Fruit fly (Drosophila melanogaster) whole organism, embryonic: ENCODE data around the gene slp1.

Experiments used
- Aef1 ChIP-seq: fragments of 200-800 bp; sonication (Bioruptor generic); IDR thresholded peaks from 3 replicates; pipeline ENCODE4 v1.3.6; 2022; ENCODE audit warnings: missing biosample characterization, missing genetic modification characterization
- BtbVII ChIP-seq: fragments of 200-800 bp; sonication (Bioruptor generic); optimal IDR thresholded peaks from 3 replicates; lab custom pipeline; 2017; ENCODE audit warnings: missing biosample characterization, mild to moderate bottlenecking, missing genetic modification characterization
- CG12104 ChIP-seq: fragments of 200-800 bp; sonication (Bioruptor generic); optimal IDR thresholded peaks from 3 replicates; lab custom pipeline; 2016; ENCODE audit warnings: missing biosample characterization, missing genetic modification characterization
- CG12219 ChIP-seq: fragments of 200-800 bp; sonication (Bioruptor generic); optimal IDR thresholded peaks from 3 replicates; lab custom pipeline; 2018; ENCODE audit warnings: missing biosample characterization, mild to moderate bottlenecking, missing genetic modification characterization
- CG14860 ChIP-seq: fragments of 200-800 bp; sonication (Bioruptor generic); IDR thresholded peaks from 3 replicates; pipeline ENCODE4 v1.3.6; 2022; ENCODE audit warnings: missing biosample characterization, missing genetic modification characterization; ENCODE audit not compliant: partially characterized antibody
- CG17568 ChIP-seq: fragments of 200-800 bp; sonication (Bioruptor generic); optimal IDR thresholded peaks from 2 replicates; lab custom pipeline; 2018; ENCODE audit warnings: missing biosample characterization, mild to moderate bottlenecking, missing genetic modification characterization, moderate library complexity
- CG17912 ChIP-seq: fragments of 200-800 bp; sonication (Bioruptor generic); optimal IDR thresholded peaks from 2 replicates; lab custom pipeline; 2018; ENCODE audit warnings: missing biosample characterization, mild to moderate bottlenecking, missing genetic modification characterization
- CG18619 ChIP-seq: fragments of 200-800 bp; sonication (Bioruptor generic); optimal IDR thresholded peaks from 3 replicates; lab custom pipeline; 2017; ENCODE audit warnings: missing biosample characterization, mild to moderate bottlenecking, missing genetic modification characterization
- CG2199 ChIP-seq: fragments of 200-800 bp; sonication (Bioruptor generic); IDR thresholded peaks from 3 replicates; pipeline ENCODE4 v1.3.6; 2022; ENCODE audit warnings: missing biosample characterization, missing genetic modification characterization
- CG31224 ChIP-seq: fragments of 200-800 bp; sonication (Bioruptor generic); IDR thresholded peaks from 2 replicates; pipeline ENCODE4 v1.3.6; 2022; ENCODE audit warnings: missing biosample characterization, missing genetic modification characterization
- CG33213 ChIP-seq: fragments of 200-800 bp; sonication (Bioruptor generic); optimal IDR thresholded peaks from 3 replicates; lab custom pipeline; 2016; ENCODE audit warnings: missing biosample characterization, missing genetic modification characterization
- CG34422 ChIP-seq: fragments of 200-800 bp; sonication (Bioruptor generic); IDR thresholded peaks from 3 replicates; pipeline ENCODE4 v1.3.6; 2022; ENCODE audit warnings: missing biosample characterization, missing genetic modification characterization
- CG42726 ChIP-seq: fragments of 200-800 bp; sonication (Bioruptor generic); IDR thresholded peaks from 2 replicates; pipeline ENCODE4 v1.3.6; 2022; ENCODE audit warnings: missing biosample characterization, missing genetic modification characterization; ENCODE audit not compliant: partially characterized antibody
- CG43689 ChIP-seq: fragments of 200-800 bp; sonication (Bioruptor generic); IDR thresholded peaks from 2 replicates; pipeline ENCODE4 v1.3.6; 2022; ENCODE audit warnings: missing biosample characterization, missing genetic modification characterization
- CG4404 ChIP-seq: fragments of 200-800 bp; sonication (Bioruptor generic); IDR thresholded peaks from 2 replicates; pipeline ENCODE4 v1.3.6; 2022; ENCODE audit warnings: missing biosample characterization, missing genetic modification characterization
- CG5180 ChIP-seq: fragments of 200-800 bp; sonication (Bioruptor generic); optimal IDR thresholded peaks from 3 replicates; lab custom pipeline; 2017; ENCODE audit warnings: missing biosample characterization, missing genetic modification characterization, mild to moderate bottlenecking, moderate library complexity, missing genetic modification reagents
- CG5953 ChIP-seq: fragments of 200-800 bp; sonication (Bioruptor generic); IDR thresholded peaks from 2 replicates; pipeline ENCODE4 v1.3.6; 2022; ENCODE audit warnings: missing biosample characterization, missing genetic modification characterization
- CG6175 ChIP-seq: fragments of 200-800 bp; sonication (Bioruptor generic); IDR thresholded peaks from 3 replicates; pipeline ENCODE4 v1.3.6; 2022; ENCODE audit warnings: missing biosample characterization, missing genetic modification characterization
- CG6813 ChIP-seq: fragments of 200-800 bp; sonication (Bioruptor generic); optimal IDR thresholded peaks from 2 replicates; lab custom pipeline; 2017; ENCODE audit warnings: missing biosample characterization, missing genetic modification characterization, mild to moderate bottlenecking, moderate library complexity, missing genetic modification reagents
- CG9215 ChIP-seq: fragments of 200-800 bp; sonication (Bioruptor generic); IDR thresholded peaks from 2 replicates; pipeline ENCODE4 v1.3.6; 2022; ENCODE audit warnings: missing biosample characterization, missing genetic modification characterization
- D19A ChIP-seq: fragments of 200-800 bp; optimal IDR thresholded peaks from 3 replicates; lab custom pipeline; 2019; ENCODE audit warnings: missing biosample characterization, mild to moderate bottlenecking, missing genetic modification characterization, moderate library complexity
- Hey ChIP-seq: fragments of 200-800 bp; sonication (Bioruptor generic); optimal IDR thresholded peaks from 3 replicates; lab custom pipeline; 2018; ENCODE audit warnings: missing biosample characterization, mild to moderate bottlenecking, missing genetic modification characterization
- Jarid2 ChIP-seq: fragments of 200-800 bp; sonication (Bioruptor generic); optimal IDR thresholded peaks from 3 replicates; lab custom pipeline; 2017; ENCODE audit warnings: mild to moderate bottlenecking, missing biosample characterization, missing genetic modification reagents, missing genetic modification characterization
- Sry-β ChIP-seq: fragments of 200-800 bp; sonication (Bioruptor generic); optimal IDR thresholded peaks from 2 replicates; lab custom pipeline; 2018; ENCODE audit warnings: missing biosample characterization, mild to moderate bottlenecking, missing genetic modification characterization, moderate library complexity
- Ssrp ChIP-seq: fragments of 200-800 bp; sonication (Bioruptor generic); optimal IDR thresholded peaks from 2 replicates; lab custom pipeline; 2018; ENCODE audit warnings: missing biosample characterization, mild to moderate bottlenecking, missing genetic modification characterization, moderate library complexity
- corto ChIP-seq: fragments of 200-800 bp; sonication (Bioruptor generic); optimal IDR thresholded peaks from 2 replicates; lab custom pipeline; 2016; ENCODE audit warnings: missing biosample characterization, mild to moderate bottlenecking, missing genetic modification characterization, moderate library complexity
- danr ChIP-seq: fragments of 200-800 bp; sonication (Bioruptor generic); IDR thresholded peaks from 2 replicates; pipeline ENCODE4 v1.3.6; 2022; ENCODE audit warnings: missing biosample characterization, missing genetic modification characterization
- dm ChIP-seq: fragments of 200-800 bp; sonication (Bioruptor generic); optimal IDR thresholded peaks from 3 replicates; lab custom pipeline; 2016; ENCODE audit warnings: missing biosample characterization, missing genetic modification characterization
- eve ChIP-seq, 2 experiments: fragments of >200 bp; optimal IDR thresholded peaks; 2 replicates each; lab custom pipeline; 2017; ENCODE audit warnings: missing biosample characterization in 2 of 2, missing genetic modification characterization in 2 of 2
- fd102C ChIP-seq: fragments of 200-800 bp; sonication (Bioruptor generic); optimal IDR thresholded peaks from 2 replicates; lab custom pipeline; 2018; ENCODE audit warnings: missing biosample characterization, mild to moderate bottlenecking, missing genetic modification characterization, moderate library complexity
- gfzf ChIP-seq: fragments of 200-800 bp; sonication (Bioruptor generic); optimal IDR thresholded peaks from 2 replicates; lab custom pipeline; 2016; ENCODE audit warnings: missing biosample characterization, mild to moderate bottlenecking, missing genetic modification characterization, moderate library complexity
- kah ChIP-seq: fragments of 200-800 bp; sonication (Bioruptor generic); optimal IDR thresholded peaks from 2 replicates; lab custom pipeline; 2018; ENCODE audit warnings: missing biosample characterization, mild to moderate bottlenecking, missing genetic modification characterization
- ken ChIP-seq: fragments of 200-800 bp; sonication (Bioruptor generic); IDR thresholded peaks from 3 replicates; pipeline ENCODE4 v1.3.6; 2022; ENCODE audit warnings: missing biosample characterization, missing genetic modification characterization
- kni ChIP-seq: fragments of 200-800 bp; sonication (Bioruptor generic); optimal IDR thresholded peaks from 3 replicates; lab custom pipeline; 2017; ENCODE audit warnings: mild to moderate bottlenecking, missing biosample characterization, missing genetic modification reagents, missing genetic modification characterization
- knrl ChIP-seq: fragments of 200-800 bp; sonication (Bioruptor generic); IDR thresholded peaks from 3 replicates; pipeline ENCODE4 v1.3.6; 2022; ENCODE audit warnings: missing biosample characterization, missing genetic modification characterization; ENCODE audit not compliant: partially characterized antibody
- mam ChIP-seq: fragments of 200-800 bp; sonication (Bioruptor generic); optimal IDR thresholded peaks from 3 replicates; lab custom pipeline; 2016; ENCODE audit warnings: missing biosample characterization, missing genetic modification characterization
- mld ChIP-seq: fragments of 200-800 bp; sonication (Bioruptor generic); IDR thresholded peaks from 3 replicates; pipeline ENCODE4 v1.3.6; 2022; ENCODE audit warnings: missing biosample characterization, missing genetic modification characterization; ENCODE audit not compliant: partially characterized antibody
- phol ChIP-seq: fragments of 200-800 bp; sonication (Bioruptor generic); optimal IDR thresholded peaks from 3 replicates; lab custom pipeline; 2018; ENCODE audit warnings: missing biosample characterization, mild to moderate bottlenecking, missing genetic modification characterization, moderate library complexity
- psq ChIP-seq: fragments of 200-800 bp; sonication (Bioruptor generic); optimal IDR thresholded peaks from 2 replicates; lab custom pipeline; 2017; ENCODE audit warnings: missing biosample characterization, missing genetic modification characterization
- ranshi ChIP-seq: fragments of 200-800 bp; sonication (Bioruptor generic); IDR thresholded peaks from 2 replicates; pipeline ENCODE4 v1.3.6; 2022; ENCODE audit warnings: missing biosample characterization, missing genetic modification characterization
- sens ChIP-seq: fragments of 200-800 bp; sonication (Bioruptor generic); peaks from one replicate; lab custom pipeline; 2016; ENCODE audit warnings: missing biosample characterization, missing genetic modification characterization
- slou ChIP-seq: fragments of 200-800 bp; sonication (Bioruptor generic); optimal IDR thresholded peaks from 3 replicates; lab custom pipeline; 2016; ENCODE audit warnings: missing biosample characterization, missing genetic modification characterization
- sna ChIP-seq: fragments of 200-800 bp; sonication (Bioruptor generic); IDR thresholded peaks from 2 replicates; pipeline ENCODE4 v1.3.6; 2022; ENCODE audit warnings: missing biosample characterization, missing genetic modification characterization; ENCODE audit not compliant: partially characterized antibody
- sqz ChIP-seq: fragments of 200-800 bp; sonication (Bioruptor generic); optimal IDR thresholded peaks from 3 replicates; lab custom pipeline; 2018; ENCODE audit warnings: missing biosample characterization, mild to moderate bottlenecking, missing genetic modification characterization
- ssp ChIP-seq: fragments of 200-800 bp; sonication (Bioruptor generic); IDR thresholded peaks from 2 replicates; pipeline ENCODE4 v1.3.6; 2022; ENCODE audit warnings: missing biosample characterization, missing genetic modification characterization
- stwl ChIP-seq: fragments of 200-800 bp; sonication (Bioruptor generic); optimal IDR thresholded peaks from 3 replicates; lab custom pipeline; 2018; ENCODE audit warnings: missing biosample characterization, mild to moderate bottlenecking, missing genetic modification characterization, moderate library complexity
- tap ChIP-seq: fragments of 200-800 bp; optimal IDR thresholded peaks from 3 replicates; lab custom pipeline; 2019; ENCODE audit warnings: missing biosample characterization, mild to moderate bottlenecking, missing genetic modification characterization, moderate library complexity
- tll ChIP-seq, 2 experiments: fragments of 200-800 bp in 1 of 2; fragments of >200 bp in 1 of 2; sonication (Bioruptor generic) in 1 of 2; optimal IDR thresholded peaks; 2 replicates each; lab custom pipeline; 2017 to 2019; ENCODE audit warnings: missing biosample characterization in 2 of 2, missing genetic modification characterization in 2 of 2, mild to moderate bottlenecking in 1 of 2, moderate library complexity in 1 of 2
- zfh1 ChIP-seq: fragments of 200-800 bp; sonication (Bioruptor generic); IDR thresholded peaks from 3 replicates; pipeline ENCODE4 v1.3.6; 2022; ENCODE audit warnings: missing biosample characterization, missing genetic modification characterization

Gene slp1

DNA sequence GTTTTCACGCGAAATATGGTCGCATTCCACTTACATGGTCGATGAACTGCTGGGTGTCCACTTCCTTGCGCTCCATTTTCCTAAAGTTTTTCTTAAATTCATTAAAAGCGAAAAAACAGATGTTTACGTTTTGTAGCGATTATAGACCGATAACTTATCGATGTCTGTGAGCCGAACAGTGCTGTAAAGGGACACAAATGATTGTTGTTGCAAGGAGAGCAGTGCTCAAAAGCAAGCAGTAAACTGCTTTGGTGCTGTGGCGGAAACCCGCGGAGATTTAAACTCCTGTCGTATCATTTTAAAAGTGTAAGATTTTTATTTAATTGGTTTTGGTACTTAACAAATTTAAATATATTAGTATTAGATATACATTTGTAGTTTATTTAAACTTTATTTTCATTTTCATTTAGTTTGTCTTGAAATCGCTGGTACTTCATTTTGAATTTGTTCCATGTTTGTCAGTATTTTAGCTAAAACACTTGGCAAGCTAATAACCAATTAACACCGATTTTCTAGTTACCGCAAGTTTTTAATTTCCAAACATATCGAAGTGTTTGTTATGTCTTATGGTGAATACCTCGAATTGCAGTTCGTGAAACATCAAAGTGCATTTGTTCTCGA, 12.1 kb upstream of the slp1 start, which contains the start of gene CG3407 (continued):
- TF ChIP-seq Aef1 (GFP tag; lab: Robert Waterston, UW): peak; percentile 98
- TF ChIP-seq psq (GFP tag; lab: Kevin White, UChicago): no peak
- no peak for TF ChIP-seq D19A (tag; lab: Kevin White, UChicago)
- TF ChIP-seq slou: no peak
- TF ChIP-seq kni (GFP tag; lab: Kevin White, UChicago): no peak
- TF ChIP-seq CG4404: no peak
- peak; percentile 68 for TF ChIP-seq mam
- no peak for TF ChIP-seq CG17568 (GFP tag; lab: Kevin White, UChicago)
- TF ChIP-seq ranshi (GFP tag; lab: Robert Waterston, UW): no peak
- no peak for TF ChIP-seq CG31224
- no peak for TF ChIP-seq CG12219 (GFP tag; lab: Kevin White, UChicago)
- TF ChIP-seq corto (GFP tag; lab: Kevin White, UChicago): no peak
- TF ChIP-seq CG6813 (GFP tag; lab: Kevin White, UChicago): no peak
- no peak for TF ChIP-seq CG5953
- TF ChIP-seq CG12104: no peak
- TF ChIP-seq CG2199 (GFP tag; lab: Robert Waterston, UW): peak; percentile 33; the same call in 1 of the 3 replicates
- TF ChIP-seq stwl (tag; lab: Kevin White, UChicago): peak; percentile 97
- peak; percentile 16; the same call in 1 of the 3 replicates for TF ChIP-seq CG14860 (GFP tag; lab: Robert Waterston, UW)
- TF ChIP-seq zfh1: peak; percentile 53; the same call in 2 of the 3 replicates
- peak; percentile 70 for TF ChIP-seq sna (GFP tag; lab: Robert Waterston, UW)
- TF ChIP-seq CG18619 (GFP tag; lab: Kevin White, UChicago): no peak
- no peak for TF ChIP-seq Hey
- TF ChIP-seq CG42726 (GFP tag; lab: Robert Waterston, UW): peak; percentile 57
- TF ChIP-seq sqz (GFP tag; lab: Kevin White, UChicago): no peak
- no peak for TF ChIP-seq tll (GFP tag; optimal IDR thresholded peaks at IDR 0.05; lab: Kevin White, UChicago)
- peak; percentile 76 for TF ChIP-seq sens (GFP tag; lab: Kevin White, UChicago)
- TF ChIP-seq CG17912: no peak
- TF ChIP-seq danr (GFP tag; lab: Robert Waterston, UW): no peak
- peak; percentile 69 for TF ChIP-seq CG34422 (GFP tag; lab: Robert Waterston, UW)
- peak; percentile 34 for TF ChIP-seq ssp (GFP tag; lab: Robert Waterston, UW)
- TF ChIP-seq kah (GFP tag; lab: Kevin White, UChicago): no peak
- peak; percentile 60; the same call in 1 of the 3 replicates for TF ChIP-seq ken (GFP tag; lab: Robert Waterston, UW)
- no peak for TF ChIP-seq Jarid2
- TF ChIP-seq eve (GFP tag; optimal IDR thresholded peaks at IDR 0.05; lab: Kevin White, UChicago): peak in 1 of 2 experiments; percentile 39
- peak; percentile 48 for TF ChIP-seq phol (tag; lab: Kevin White, UChicago)
- no peak for TF ChIP-seq BtbVII (GFP tag; lab: Kevin White, UChicago)
- TF ChIP-seq Sry-β: no peak
- no peak for TF ChIP-seq mld (GFP tag; lab: Robert Waterston, UW)
- TF ChIP-seq CG33213 (GFP tag; lab: Kevin White, UChicago): peak; percentile 61
- peak; percentile 52; the same call in 1 of the 3 replicates for TF ChIP-seq CG6175 (GFP tag; lab: Robert Waterston, UW)
- peak; percentile 18 for TF ChIP-seq fd102C (GFP tag; lab: Kevin White, UChicago)
- no peak; the same call in 1 of the 2 replicates for TF ChIP-seq CG9215 (GFP tag; lab: Robert Waterston, UW)
- TF ChIP-seq dm (GFP tag; lab: Kevin White, UChicago): peak; percentile 14
- peak; percentile 29 for TF ChIP-seq gfzf (GFP tag; lab: Kevin White, UChicago)
- TF ChIP-seq knrl (GFP tag; lab: Robert Waterston, UW): peak; percentile 72
- TF ChIP-seq CG5180 (GFP tag; lab: Kevin White, UChicago): no peak
- no peak for TF ChIP-seq Ssrp
- no peak for TF ChIP-seq CG43689 (GFP tag; lab: Robert Waterston, UW)
- TF ChIP-seq tap: no peak
